Worm (Caenorhabditis elegans) whole organism, L2 larva: Measurements from ENCODE around the gene ceh-63.

Experiments
- C34F6.9 ChIP-seq: fragments of 150-350 bp; optimal IDR thresholded peaks from 2 replicates; lab custom pipeline; 2014; ENCODE audit warnings: missing biosample characterization, missing genetic modification characterization
- F13H6.1 ChIP-seq: sonication (generic microtip); optimal IDR thresholded peaks from 2 replicates; lab custom pipeline; 2016; ENCODE audit warnings: missing genetic modification characterization, missing compliant biosample characterization
- R02D3.7 ChIP-seq: fragments of 150-350 bp; optimal IDR thresholded peaks from 2 replicates; lab custom pipeline; 2014; ENCODE audit warnings: missing biosample characterization, missing genetic modification characterization
- Y55F3AM.14 ChIP-seq: fragments of 200-800 bp; sonication (Bioruptor generic); optimal IDR thresholded peaks from 2 replicates; lab custom pipeline; 2018; ENCODE audit warnings: mild to moderate bottlenecking, missing genetic modification characterization, missing compliant biosample characterization
- ZK546.5 ChIP-seq: sonication (generic microtip); optimal IDR thresholded peaks from 2 replicates; lab custom pipeline; 2017; ENCODE audit warnings: missing biosample characterization, missing genetic modification characterization
- alr-1 ChIP-seq: fragments of 150-350 bp; optimal IDR thresholded peaks from 2 replicates; lab custom pipeline; 2014; ENCODE audit warnings: missing biosample characterization, missing genetic modification characterization
- aly-2 ChIP-seq: fragments of 150-350 bp; optimal IDR thresholded peaks from 2 replicates; lab custom pipeline; 2014; ENCODE audit warnings: missing biosample characterization, missing genetic modification characterization
- ama-1 ChIP-seq: fragments of 150-350 bp; optimal IDR thresholded peaks from 2 replicates; lab custom pipeline; 2018; ENCODE audit warnings: inconsistent platforms
- blmp-1 ChIP-seq: sonication (generic microtip); optimal IDR thresholded peaks from 2 replicates; lab custom pipeline; 2017; ENCODE audit warnings: missing genetic modification characterization, mild to moderate bottlenecking, missing compliant biosample characterization, antibody characterized with exemption, moderate library complexity; ENCODE audit not compliant: insufficient read depth
- ceh-16 ChIP-seq: fragments of 150-350 bp; optimal IDR thresholded peaks from 2 replicates; lab custom pipeline; 2014; ENCODE audit warnings: missing biosample characterization, missing genetic modification characterization
- ceh-82 ChIP-seq: fragments of 150-350 bp; optimal IDR thresholded peaks from 2 replicates; lab custom pipeline; 2014; ENCODE audit warnings: missing biosample characterization, missing genetic modification characterization
- crh-2 ChIP-seq: sonication (generic microtip); optimal IDR thresholded peaks from 2 replicates; lab custom pipeline; 2017; ENCODE audit warnings: missing biosample characterization, missing genetic modification characterization
- dmd-4 ChIP-seq: sonication (generic microtip); optimal IDR thresholded peaks from 2 replicates; lab custom pipeline; 2017; ENCODE audit warnings: missing biosample characterization, missing genetic modification characterization
- egl-27 ChIP-seq: sonication (generic microtip); optimal IDR thresholded peaks from 3 replicates; lab custom pipeline; 2017; ENCODE audit warnings: missing biosample characterization, missing genetic modification reagents, missing genetic modification characterization
- elt-1 ChIP-seq: fragments of 150-350 bp; optimal IDR thresholded peaks from 2 replicates; lab custom pipeline; 2014; ENCODE audit warnings: missing biosample characterization, missing genetic modification characterization
- elt-3 ChIP-seq: sonication (generic microtip); optimal IDR thresholded peaks from 2 replicates; lab custom pipeline; 2017; ENCODE audit warnings: missing biosample characterization, missing genetic modification characterization
- fos-1 ChIP-seq: fragments of 150-350 bp; optimal IDR thresholded peaks from 2 replicates; lab custom pipeline; 2014; ENCODE audit warnings: missing biosample characterization, missing genetic modification characterization
- gmeb-1 ChIP-seq: fragments of 150-350 bp; optimal IDR thresholded peaks from 2 replicates; lab custom pipeline; 2014; ENCODE audit warnings: missing biosample characterization, missing genetic modification characterization
- lin-11 ChIP-seq: fragments of 150-350 bp; sonication (generic microtip); optimal IDR thresholded peaks from 2 replicates; lab custom pipeline; 2014; ENCODE audit warnings: missing biosample characterization, missing genetic modification characterization, inconsistent platforms, mixed read lengths
- lin-13 ChIP-seq: fragments of 150-350 bp; optimal IDR thresholded peaks from 2 replicates; lab custom pipeline; 2014; ENCODE audit warnings: missing biosample characterization, missing genetic modification reagents, missing genetic modification characterization
- lin-39 ChIP-seq: fragments of 150-350 bp; optimal IDR thresholded peaks from 2 replicates; lab custom pipeline; 2014; ENCODE audit warnings: missing biosample characterization, missing genetic modification reagents, missing genetic modification characterization
- lsy-2 ChIP-seq, 2 experiments: fragments of 150-350 bp in 1 of 2; sonication (generic microtip) in 1 of 2; optimal IDR thresholded peaks; 2 replicates each; lab custom pipeline; 2014 to 2017; ENCODE audit warnings: missing biosample characterization in 2 of 2, missing genetic modification characterization in 2 of 2
- mab-5 ChIP-seq: fragments of 150-350 bp; optimal IDR thresholded peaks from 2 replicates; lab custom pipeline; 2014; ENCODE audit warnings: missing biosample characterization, missing genetic modification characterization
- mbf-1 ChIP-seq: sonication (generic microtip); optimal IDR thresholded peaks from 2 replicates; lab custom pipeline; 2017; ENCODE audit warnings: missing biosample characterization, missing genetic modification characterization
- mdl-1 ChIP-seq, 2 experiments: fragments of 150-350 bp in 1 of 2; sonication (generic microtip) in 1 of 2; optimal IDR thresholded peaks; 2 replicates each; lab custom pipeline; 2017; ENCODE audit warnings: missing biosample characterization in 2 of 2, missing genetic modification characterization in 2 of 2
- nhr-10 ChIP-seq: sonication (generic microtip); optimal IDR thresholded peaks from 2 replicates; lab custom pipeline; 2017; ENCODE audit warnings: missing biosample characterization, missing genetic modification characterization
- nhr-11 ChIP-seq: fragments of 150-350 bp; optimal IDR thresholded peaks from 2 replicates; lab custom pipeline; 2014; ENCODE audit warnings: missing biosample characterization, missing genetic modification characterization
- nhr-12 ChIP-seq: fragments of 150-350 bp; optimal IDR thresholded peaks from 2 replicates; lab custom pipeline; 2014; ENCODE audit warnings: missing biosample characterization, missing genetic modification characterization
- nhr-129 ChIP-seq: fragments of 150-350 bp; optimal IDR thresholded peaks from 2 replicates; lab custom pipeline; 2014; ENCODE audit warnings: missing biosample characterization, missing genetic modification characterization
- nhr-21 ChIP-seq: fragments of 150-350 bp; optimal IDR thresholded peaks from 2 replicates; lab custom pipeline; 2014; ENCODE audit warnings: missing biosample characterization, missing genetic modification characterization
- nhr-23 ChIP-seq: fragments of 150-350 bp; optimal IDR thresholded peaks from 2 replicates; lab custom pipeline; 2014; ENCODE audit warnings: missing biosample characterization, missing genetic modification reagents, missing genetic modification characterization
- nhr-237 ChIP-seq: fragments of 150-350 bp; optimal IDR thresholded peaks from 2 replicates; lab custom pipeline; 2014; ENCODE audit warnings: missing biosample characterization, missing genetic modification characterization
- nhr-25 ChIP-seq: fragments of 150-350 bp; sonication (generic microtip); optimal IDR thresholded peaks from 3 replicates; lab custom pipeline; 2014; ENCODE audit warnings: missing biosample characterization, missing genetic modification characterization
- nhr-6 ChIP-seq: fragments of 150-350 bp; optimal IDR thresholded peaks from 2 replicates; lab custom pipeline; 2014; ENCODE audit warnings: missing biosample characterization, missing genetic modification characterization
- nhr-77 ChIP-seq: fragments of 150-350 bp; optimal IDR thresholded peaks from 2 replicates; lab custom pipeline; 2014; ENCODE audit warnings: missing biosample characterization, missing genetic modification characterization
- peb-1 ChIP-seq: fragments of 150-350 bp; optimal IDR thresholded peaks from 2 replicates; lab custom pipeline; 2014; ENCODE audit warnings: missing biosample characterization, missing genetic modification characterization
- sem-4 ChIP-seq: fragments of 150-350 bp; optimal IDR thresholded peaks from 2 replicates; lab custom pipeline; 2014; ENCODE audit warnings: missing biosample characterization, missing genetic modification reagents, missing genetic modification characterization
- skn-1 ChIP-seq: sonication (generic microtip); optimal IDR thresholded peaks from 2 replicates; lab custom pipeline; 2017; ENCODE audit warnings: missing biosample characterization, missing genetic modification characterization
- sma-3 ChIP-seq: sonication (generic microtip); optimal IDR thresholded peaks from 2 replicates; lab custom pipeline; 2016; ENCODE audit warnings: missing genetic modification reagents, missing genetic modification characterization, missing compliant biosample characterization
- sma-9 ChIP-seq, 2 experiments: fragments of 150-350 bp in 1 of 2; sonication (generic microtip) in 1 of 2; optimal IDR thresholded peaks; 2 replicates each; lab custom pipeline; 2014 to 2016; ENCODE audit warnings: missing genetic modification characterization in 2 of 2, mild to moderate bottlenecking in 1 of 2, missing biosample characterization in 1 of 2, missing compliant biosample characterization in 1 of 2, missing genetic modification reagents in 1 of 2, moderate library complexity in 1 of 2
- snpc-4 ChIP-seq: fragments of 150-350 bp; optimal IDR thresholded peaks from 2 replicates; lab custom pipeline; 2014; ENCODE audit warnings: missing biosample characterization, missing genetic modification characterization
- unc-39 ChIP-seq: fragments of 150-350 bp; optimal IDR thresholded peaks from 2 replicates; lab custom pipeline; 2014; ENCODE audit warnings: missing biosample characterization, missing genetic modification characterization
- unc-55 ChIP-seq: fragments of 150-350 bp; sonication (generic microtip); optimal IDR thresholded peaks from 3 replicates; lab custom pipeline; 2014; ENCODE audit warnings: missing biosample characterization, missing genetic modification reagents, missing genetic modification characterization
- unc-62 ChIP-seq: fragments of 150-350 bp; optimal IDR thresholded peaks from 2 replicates; lab custom pipeline; 2014; ENCODE audit warnings: missing biosample characterization, missing genetic modification reagents, missing genetic modification characterization
- zag-1 ChIP-seq: fragments of 150-350 bp; optimal IDR thresholded peaks from 2 replicates; lab custom pipeline; 2014; ENCODE audit warnings: missing biosample characterization, missing genetic modification characterization
- ztf-1 ChIP-seq: fragments of 200-800 bp; sonication (Bioruptor generic); conservative IDR thresholded peaks from 2 replicates; pipeline ENCODE4 v1.3.6; 2022; ENCODE audit warnings: missing genetic modification characterization, missing compliant biosample characterization
- ztf-11 ChIP-seq: sonication (generic microtip); optimal IDR thresholded peaks from 2 replicates; lab custom pipeline; 2017; ENCODE audit warnings: missing biosample characterization, missing genetic modification characterization
- ztf-4 ChIP-seq: fragments of 150-350 bp; optimal IDR thresholded peaks from 2 replicates; lab custom pipeline; 2014; ENCODE audit warnings: missing biosample characterization, missing genetic modification characterization

Gene ceh-63

ce11 chrX:3701861-3702260, 28.0 kb upstream of the ceh-63 start:
- TF ChIP-seq nhr-237 (tag; lab: Kevin White, UChicago) (no peak), lin-39 (tag; lab: Kevin White, UChicago) (no peak), nhr-21 (tag; lab: Kevin White, UChicago) (no peak), elt-3 (tag; lab: Kevin White, UChicago) (no peak), aly-2 (tag; lab: Kevin White, UChicago) (no peak), alr-1 (tag; lab: Kevin White, UChicago) (no peak), sma-3 (GFP tag; lab: Kevin White, UChicago) (no peak), nhr-129 (tag; lab: Kevin White, UChicago) (no peak), F13H6.1 (tag; lab: Kevin White, UChicago) (no peak), nhr-6 (tag; lab: Kevin White, UChicago) (no peak), unc-39 (tag; lab: Kevin White, UChicago) (no peak)

ce11 chrX:3697623-3698022, 23.8 kb upstream of the ceh-63 start:
- TF ChIP-seq nhr-25 (tag; lab: Kevin White, UChicago) = peak; percentile 4
- peak; percentile 81 for TF ChIP-seq sma-9 (GFP tag; optimal IDR thresholded peaks at IDR 0.05; lab: Kevin White, UChicago)
- TF ChIP-seq sma-9 (tag; optimal IDR thresholded peaks at IDR 0.05; lab: Kevin White, UChicago) = no peak
- TF ChIP-seq ztf-1 (GFP tag; lab: Robert Waterston, UW) = no peak
- TF ChIP-seq nhr-11 (tag; lab: Kevin White, UChicago) = no peak
- no peak for TF ChIP-seq ztf-11
- no peak for TF ChIP-seq ama-1 (lab: Kevin White, UChicago)
- TF ChIP-seq lin-39 (tag; lab: Kevin White, UChicago) = peak; percentile 7
- TF ChIP-seq lin-11 (tag; lab: Kevin White, UChicago) = peak; percentile 35
- no peak for TF ChIP-seq unc-62
- peak; percentile 40 for TF ChIP-seq sma-3 (GFP tag; lab: Kevin White, UChicago)
- no peak for TF ChIP-seq R02D3.7 (tag; lab: Kevin White, UChicago)
- no peak for TF ChIP-seq unc-39 (tag; lab: Kevin White, UChicago)
- TF ChIP-seq elt-1 (tag; lab: Kevin White, UChicago) = no peak
- TF ChIP-seq blmp-1 = no peak
- no peak for TF ChIP-seq mdl-1 (tag; optimal IDR thresholded peaks at IDR 0.05; lab: Kevin White, UChicago)
- TF ChIP-seq ceh-82 (tag; lab: Kevin White, UChicago) = no peak
- TF ChIP-seq nhr-23 = no peak
- no peak for TF ChIP-seq skn-1
- peak; percentile 79 for TF ChIP-seq unc-55 (GFP tag; lab: Kevin White, UChicago)
- TF ChIP-seq Y55F3AM.14 (GFP tag; lab: Kevin White, UChicago) = no peak
- TF ChIP-seq nhr-21 (tag; lab: Kevin White, UChicago) = peak; percentile 14
- TF ChIP-seq fos-1 (tag; lab: Kevin White, UChicago) = peak; percentile 57
- no peak for TF ChIP-seq peb-1
- TF ChIP-seq crh-2 (tag; lab: Kevin White, UChicago) = peak; percentile 57
- no peak for TF ChIP-seq egl-27
- TF ChIP-seq mbf-1 (tag; lab: Kevin White, UChicago) = no peak
- TF ChIP-seq dmd-4 = no peak
- TF ChIP-seq nhr-129 (tag; lab: Kevin White, UChicago) = peak; percentile 79
- peak; percentile 41 for TF ChIP-seq C34F6.9
- TF ChIP-seq nhr-10 (tag; lab: Kevin White, UChicago) = no peak
- TF ChIP-seq alr-1 (tag; lab: Kevin White, UChicago) = no peak
- TF ChIP-seq elt-3 (tag; lab: Kevin White, UChicago) = no peak
- TF ChIP-seq sem-4 = peak; percentile 9
- no peak for TF ChIP-seq nhr-12 (tag; lab: Kevin White, UChicago)
- no peak for TF ChIP-seq ztf-4 (tag; lab: Kevin White, UChicago)
- TF ChIP-seq zag-1 (tag; lab: Kevin White, UChicago) = peak; percentile 55
- TF ChIP-seq nhr-6 (tag; lab: Kevin White, UChicago) = no peak
- TF ChIP-seq nhr-237 (tag; lab: Kevin White, UChicago) = no peak
- peak; percentile 42 to 53 for TF ChIP-seq lsy-2 (tag; optimal IDR thresholded peaks at IDR 0.05; lab: Kevin White, UChicago)
- no peak for TF ChIP-seq ceh-16
- peak; percentile 49 for TF ChIP-seq mab-5 (tag; lab: Kevin White, UChicago)
- no peak for TF ChIP-seq snpc-4 (tag; lab: Kevin White, UChicago)
- no peak for TF ChIP-seq nhr-77
- peak; percentile 45 for TF ChIP-seq lin-13 (GFP tag; lab: Kevin White, UChicago)
- TF ChIP-seq aly-2 (tag; lab: Kevin White, UChicago) = no peak
- TF ChIP-seq F13H6.1 (tag; lab: Kevin White, UChicago) = peak; percentile 76
- TF ChIP-seq gmeb-1 (tag; lab: Kevin White, UChicago) = peak; percentile 45
- no peak for TF ChIP-seq ZK546.5 (tag; lab: Kevin White, UChicago)
